Worm (Caenorhabditis elegans) whole organism, midembryonic: ENCODE results near the gene str-56.

Experiments used
- T22C8.4 ChIP-seq: fragments of 200-800 bp; sonication (Bioruptor generic); IDR thresholded peaks from 2 replicates; pipeline ENCODE4 v1.3.6; 2022; ENCODE audit warnings: missing genetic modification characterization, missing compliant biosample characterization
- cog-1 ChIP-seq: sonication (generic microtip); optimal IDR thresholded peaks from 2 replicates; lab custom pipeline; 2016; ENCODE audit warnings: missing genetic modification characterization, missing compliant biosample characterization
- flt-1 ChIP-seq: fragments of 200-800 bp; sonication (Bioruptor generic); IDR thresholded peaks from 2 replicates; pipeline ENCODE4 v1.3.6; 2022; ENCODE audit warnings: missing genetic modification characterization, missing compliant biosample characterization
- klf-2 ChIP-seq: fragments of 200-800 bp; sonication (Bioruptor generic); conservative IDR thresholded peaks from 2 replicates; pipeline ENCODE4 v1.3.6; 2022; ENCODE audit warnings: missing genetic modification reagents, missing genetic modification characterization, missing compliant biosample characterization
- med-1 ChIP-seq: sonication (generic microtip); optimal IDR thresholded peaks from 2 replicates; lab custom pipeline; 2017; ENCODE audit warnings: missing genetic modification characterization, mild to moderate bottlenecking, missing compliant biosample characterization, antibody characterized with exemption, missing genetic modification reagents; ENCODE audit not compliant: insufficient read depth
- ref-1 ChIP-seq: fragments of 200-800 bp; sonication (Bioruptor generic); conservative IDR thresholded peaks from 2 replicates; pipeline ENCODE4 v1.3.6; 2022; ENCODE audit warnings: missing genetic modification reagents, missing genetic modification characterization, missing compliant biosample characterization
- tab-1 ChIP-seq: fragments of 200-800 bp; sonication (Bioruptor generic); IDR thresholded peaks from 2 replicates; pipeline ENCODE4 v1.3.6; 2022; ENCODE audit warnings: missing genetic modification characterization, missing compliant biosample characterization
- ztf-23 ChIP-seq: fragments of 200-800 bp; sonication (Bioruptor generic); IDR thresholded peaks from 2 replicates; pipeline ENCODE4 v1.3.6; 2022; ENCODE audit warnings: missing genetic modification reagents, missing genetic modification characterization, missing compliant biosample characterization
- ztf-29 ChIP-seq: fragments of 200-800 bp; sonication (Bioruptor generic); IDR thresholded peaks from 2 replicates; pipeline ENCODE4 v1.3.6; 2022; ENCODE audit warnings: missing genetic modification reagents, missing genetic modification characterization, missing compliant biosample characterization

str-56 gene

DNA sequence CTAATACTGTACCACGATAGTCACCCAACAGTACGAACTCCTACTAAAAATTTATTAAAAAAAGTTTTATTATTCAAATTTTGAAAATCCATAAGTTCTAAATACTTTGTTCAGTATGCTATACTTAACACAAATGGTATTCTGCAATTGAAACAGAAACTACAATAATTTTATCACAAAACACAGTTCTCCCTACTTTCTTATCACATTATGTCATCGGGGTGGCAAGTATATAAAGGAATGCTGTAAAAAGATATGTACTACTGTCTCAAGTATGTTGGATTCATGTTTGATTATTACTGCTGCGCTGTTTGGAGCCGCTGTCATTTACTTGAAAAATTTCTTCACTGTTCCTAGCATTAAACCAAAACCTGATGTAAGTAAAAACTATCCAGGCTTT, 48.7 kb downstream of the str-56 start, which contains the start of gene cdr-1:
Gene cdr-1, plus strand, starts transcription at position 208 of the 400 bp plus-strand sequence.
- TF ChIP-seq klf-2 (no peak), ztf-29 (GFP tag; lab: Robert Waterston, UW) (no peak), med-1 (GFP tag; lab: Kevin White, UChicago) (no peak)

ce11 chrV:15922979-15923378, 50.6 kb downstream of the str-56 start, which contains the start of gene F35E8.13:
Gene F35E8.13, plus strand, starts transcription at chrV:15923279.
- TF ChIP-seq ztf-29 (GFP tag; lab: Robert Waterston, UW) (no peak), T22C8.4 (GFP tag; lab: Robert Waterston, UW) (no peak), flt-1 (GFP tag; lab: Robert Waterston, UW) (no peak), tab-1 (GFP tag; lab: Robert Waterston, UW) (no peak), ref-1 (GFP tag; lab: Robert Waterston, UW) (no peak), med-1 (GFP tag; lab: Kevin White, UChicago) (no peak), cog-1 (tag; lab: Kevin White, UChicago) (no peak), ztf-23 (no peak), klf-2 (no peak)
